Worm (Caenorhabditis elegans) whole organism, mixed stage, embryonic: ENCODE measurements around the gene F49C12.11.
"Not testable (repeated sequence)": the region's sequence is repeated elsewhere in the genome, so short reads cannot be mapped to it uniquely, and the experiment has no call there.

Experiments used
- M03D4.4 ChIP-seq: sonication (generic microtip); optimal IDR thresholded peaks from 2 replicates; lab custom pipeline; 2017; ENCODE audit warnings: mild to moderate bottlenecking, missing genetic modification characterization, missing compliant biosample characterization
- bed-3 ChIP-seq: fragments of 200-800 bp; sonication (Bioruptor generic); optimal IDR thresholded peaks from 3 replicates; lab custom pipeline; 2018; ENCODE audit warnings: mild to moderate bottlenecking, missing genetic modification characterization, moderate library complexity, missing compliant biosample characterization
- ceh-39 ChIP-seq: fragments of 150-350 bp; optimal IDR thresholded peaks from 2 replicates; lab custom pipeline; 2014; ENCODE audit warnings: missing biosample characterization, missing genetic modification characterization
- ceh-43 ChIP-seq: fragments of 200-800 bp; sonication (Bioruptor generic); optimal IDR thresholded peaks from 2 replicates; lab custom pipeline; 2018; ENCODE audit warnings: mild to moderate bottlenecking, missing genetic modification characterization, moderate library complexity, missing compliant biosample characterization
- ces-1 ChIP-seq: fragments of 150-350 bp; optimal IDR thresholded peaks from 2 replicates; lab custom pipeline; 2014; ENCODE audit warnings: missing biosample characterization, missing genetic modification reagents, missing genetic modification characterization
- cnd-1 ChIP-seq: fragments of 200-800 bp; sonication (Bioruptor generic); optimal IDR thresholded peaks from 2 replicates; lab custom pipeline; 2018; ENCODE audit warnings: mild to moderate bottlenecking, missing genetic modification characterization, missing compliant biosample characterization
- drap-1 ChIP-seq: fragments of 200-800 bp; sonication (Bioruptor generic); optimal IDR thresholded peaks from 3 replicates; lab custom pipeline; 2018; ENCODE audit warnings: mild to moderate bottlenecking, missing genetic modification characterization, missing compliant biosample characterization
- elt-1 ChIP-seq: sonication (generic microtip); optimal IDR thresholded peaks from 2 replicates; lab custom pipeline; 2017; ENCODE audit warnings: missing genetic modification characterization, mild to moderate bottlenecking, missing compliant biosample characterization, antibody characterized with exemption, moderate library complexity, borderline replicate concordance; ENCODE audit not compliant: insufficient read depth
- elt-3 ChIP-seq: fragments of 150-350 bp; optimal IDR thresholded peaks from 2 replicates; lab custom pipeline; 2014; ENCODE audit warnings: missing biosample characterization, missing genetic modification characterization
- flh-1 ChIP-seq: fragments of 200-800 bp; sonication (Bioruptor generic); optimal IDR thresholded peaks from 2 replicates; lab custom pipeline; 2018; ENCODE audit warnings: mild to moderate bottlenecking, missing genetic modification characterization, moderate library complexity, missing compliant biosample characterization
- ham-2 ChIP-seq: fragments of 200-800 bp; sonication (Bioruptor generic); optimal IDR thresholded peaks from 2 replicates; lab custom pipeline; 2018; ENCODE audit warnings: mild to moderate bottlenecking, missing genetic modification characterization, missing compliant biosample characterization
- hlh-1 ChIP-seq: fragments of 150-350 bp; optimal IDR thresholded peaks from 2 replicates; lab custom pipeline; 2014; ENCODE audit warnings: missing biosample characterization, missing genetic modification reagents, missing genetic modification characterization
- lin-32 ChIP-seq: fragments of 200-800 bp; sonication (Bioruptor generic); optimal IDR thresholded peaks from 2 replicates; lab custom pipeline; 2018; ENCODE audit warnings: mild to moderate bottlenecking, missing genetic modification characterization, missing compliant biosample characterization
- lsy-2 ChIP-seq: fragments of 150-350 bp; optimal IDR thresholded peaks from 2 replicates; lab custom pipeline; 2014; ENCODE audit warnings: missing biosample characterization, missing genetic modification characterization
- mep-1 ChIP-seq: fragments of 150-350 bp; optimal IDR thresholded peaks from 2 replicates; lab custom pipeline; 2017; ENCODE audit warnings: missing biosample characterization, missing genetic modification reagents, missing genetic modification characterization, inconsistent platforms
- mls-2 ChIP-seq: sonication (generic microtip); optimal IDR thresholded peaks from 2 replicates; lab custom pipeline; 2016; ENCODE audit warnings: mild to moderate bottlenecking, missing genetic modification characterization, moderate library complexity, missing compliant biosample characterization
- nhr-2 ChIP-seq: fragments of 150-350 bp; optimal IDR thresholded peaks from 2 replicates; lab custom pipeline; 2014; ENCODE audit warnings: missing biosample characterization, missing genetic modification characterization
- nhr-76 ChIP-seq: sonication (generic microtip); optimal IDR thresholded peaks from 2 replicates; lab custom pipeline; 2017; ENCODE audit warnings: missing biosample characterization, missing genetic modification characterization
- pha-4 ChIP-seq: fragments of 150-350 bp; optimal IDR thresholded peaks from 2 replicates; lab custom pipeline; 2018; ENCODE audit warnings: missing biosample characterization, missing genetic modification reagents, missing genetic modification characterization
- sem-2 ChIP-seq: fragments of 200-800 bp; sonication (Bioruptor generic); optimal IDR thresholded peaks from 2 replicates; lab custom pipeline; 2018; ENCODE audit warnings: mild to moderate bottlenecking, missing genetic modification characterization, missing compliant biosample characterization
- snpc-4 ChIP-seq: fragments of 150-350 bp; optimal IDR thresholded peaks from 2 replicates; lab custom pipeline; 2014; ENCODE audit warnings: missing biosample characterization, missing genetic modification characterization
- sptf-1 ChIP-seq: sonication (generic microtip); optimal IDR thresholded peaks from 2 replicates; lab custom pipeline; 2017; ENCODE audit warnings: mild to moderate bottlenecking, missing genetic modification characterization, moderate library complexity, missing compliant biosample characterization
- tbx-8 ChIP-seq: fragments of 200-800 bp; sonication (Bioruptor generic); optimal IDR thresholded peaks from 2 replicates; lab custom pipeline; 2018; ENCODE audit warnings: mild to moderate bottlenecking, missing genetic modification characterization, moderate library complexity, missing compliant biosample characterization
- unc-120 ChIP-seq: sonication (generic microtip); optimal IDR thresholded peaks from 2 replicates; lab custom pipeline; 2017; ENCODE audit warnings: missing genetic modification characterization, missing compliant biosample characterization; ENCODE audit not compliant: poor library complexity, severe bottlenecking
- unc-39 ChIP-seq: fragments of 150-350 bp; optimal IDR thresholded peaks from 2 replicates; lab custom pipeline; 2014; ENCODE audit warnings: missing biosample characterization, missing genetic modification characterization
- zip-8 ChIP-seq: fragments of 150-350 bp; optimal IDR thresholded peaks from 2 replicates; lab custom pipeline; 2014; ENCODE audit warnings: missing biosample characterization, missing genetic modification characterization
- ztf-11 ChIP-seq: fragments of 150-350 bp; optimal IDR thresholded peaks from 2 replicates; lab custom pipeline; 2014; ENCODE audit warnings: missing biosample characterization, missing genetic modification characterization

Gene F49C12.11

ce11 chrIV:9319080-9319479, at the start of gene F49C12.11, which contains the start of gene nemt-1:
TSS of gene F49C12.11 (plus strand) at chrIV:9319380.
TSS of gene nemt-1 (minus strand) at chrIV:9319439.
- no peak for TF ChIP-seq hlh-1
- TF ChIP-seq bed-3: no peak
- no peak for TF ChIP-seq nhr-2
- TF ChIP-seq ztf-11 (tag; lab: Kevin White, UChicago): no peak
- TF ChIP-seq mep-1: no peak

- TF ChIP-seq ham-2 (GFP tag; lab: Kevin White, UChicago): no peak
- TF ChIP-seq, all 35 proteins: peak for 0
Observed at ce11 chrIV:9269796-9270195, 49.4 kb upstream of the F49C12.11 start, which contains the start of gene flh-3. TSS of gene flh-3 (plus strand) at chrIV:9270096.

- no peak for TF ChIP-seq zip-8 (tag; lab: Kevin White, UChicago)
- peak; percentile 10 for TF ChIP-seq unc-120
Observed at ce11 chrIV:9274008-9274529, 45.1 kb upstream of the F49C12.11 start, which contains the start of gene nmy-3. TSS of gene nmy-3 (plus strand) at chrIV:9274479.

- TF ChIP-seq ceh-43 (GFP tag; lab: Kevin White, UChicago); mls-2; nhr-76: not testable (repeated sequence)
Observed at ce11 chrIV:9286305-9286704, 32.9 kb upstream of the F49C12.11 start, which contains the start of gene nhr-267. TSS of gene nhr-267 (minus strand) at chrIV:9286405.

ce11 chrIV:9289635-9290034, 29.5 kb upstream of the F49C12.11 start:
- no peak for TF ChIP-seq elt-1 (tag; lab: Kevin White, UChicago)
- no peak for TF ChIP-seq unc-39 (tag; lab: Kevin White, UChicago)
- no peak for TF ChIP-seq zip-8 (tag; lab: Kevin White, UChicago)
- TF ChIP-seq cnd-1: no peak
- no peak for TF ChIP-seq lsy-2 (tag; lab: Kevin White, UChicago)
- TF ChIP-seq ham-2 (GFP tag; lab: Kevin White, UChicago): no peak
- TF ChIP-seq lin-32 (GFP tag; lab: Kevin White, UChicago): no peak
- no peak for TF ChIP-seq elt-3 (tag; lab: Kevin White, UChicago)
- no peak for TF ChIP-seq flh-1 (GFP tag; lab: Kevin White, UChicago)
- TF ChIP-seq ceh-39 (tag; lab: Kevin White, UChicago): no peak
- no peak for TF ChIP-seq M03D4.4 (tag; lab: Kevin White, UChicago)
- TF ChIP-seq, all 35 proteins: peak for 0

ce11 chrIV:9293825-9294224, 25.4 kb upstream of the F49C12.11 start, which contains the start of gene nhr-264:
TSS of gene nhr-264 (minus strand) at chrIV:9293925.
- TF ChIP-seq pha-4, ztf-11, unc-39 (tag; lab: Kevin White, UChicago): not testable (repeated sequence)

- TF ChIP-seq sptf-1: no peak
- no peak for TF ChIP-seq snpc-4 (tag; lab: Kevin White, UChicago)
- TF ChIP-seq ceh-39 (tag; lab: Kevin White, UChicago): no peak
- no peak for TF ChIP-seq drap-1 (GFP tag; lab: Kevin White, UChicago)
- no peak for TF ChIP-seq tbx-8
- no peak for TF ChIP-seq hlh-1
- no peak for TF ChIP-seq ham-2 (GFP tag; lab: Kevin White, UChicago)
- no peak for TF ChIP-seq ces-1 (GFP tag; lab: Kevin White, UChicago)
- no peak for TF ChIP-seq sem-2
Observed at ce11 chrIV:9296285-9296684, 22.9 kb upstream of the F49C12.11 start, which contains the start of gene F49C12.1. TSS of gene F49C12.1 (minus strand) at chrIV:9296354.
